Fruit fly (Drosophila melanogaster): ENCODE measurements around the gene mRpL22.

- no peak for TF ChIP-seq toe (GFP tag; optimal IDR thresholded peaks at IDR 0.05)
- no peak for TF ChIP-seq CG12768 (GFP tag; optimal IDR thresholded peaks at IDR 0.05)
- no peak for TF ChIP-seq pad (GFP tag; optimal IDR thresholded peaks at IDR 0.05)
- TF ChIP-seq kay (GFP tag; ENCODE audit: borderline replicate concordance) = no peak
- TF ChIP-seq CG1620 (GFP tag; optimal IDR thresholded peaks at IDR 0.05) = no peak
- no peak for TF ChIP-seq bab1 (GFP tag; optimal IDR thresholded peaks at IDR 0.05)
- no peak for TF ChIP-seq CG7045 (GFP tag; optimal IDR thresholded peaks at IDR 0.05)
- TF ChIP-seq CG33017 (tag; optimal IDR thresholded peaks at IDR 0.05) = no peak
- TF ChIP-seq ovo (GFP tag; optimal IDR thresholded peaks at IDR 0.05) = no peak
- no peak for TF ChIP-seq Crg-1 (GFP tag; optimal IDR thresholded peaks at IDR 0.05)
- TF ChIP-seq Hr96 (GFP tag; optimal IDR thresholded peaks at IDR 0.05) = no peak
Observed at dm6 chrX:16780244-16780643, 3.5 kb upstream of the mRpL22 start.
